Fruit fly (Drosophila melanogaster) Kc167 (cell line): ENCODE measurements around the gene Tlk.

Source experiments
- Myc ChIP-seq: fragments of >200 bp; optimal IDR thresholded peaks from 2 replicates; lab custom pipeline; 2017; ENCODE audit warnings: missing external identifiers
- h ChIP-seq: fragments of >200 bp; optimal IDR thresholded peaks from 3 replicates; lab custom pipeline; 2018; ENCODE audit warnings: missing external identifiers
- psq ChIP-seq: fragments of >200 bp; optimal IDR thresholded peaks from 2 replicates; lab custom pipeline; 2017; ENCODE audit warnings: missing external identifiers

- TF ChIP-seq h (no peak), Myc (lab: Kevin White, UChicago) (no peak), psq (lab: Kevin White, UChicago) (no peak)
Measured at dm6 chrX:3684809-3685533, 34.8 kb upstream of the Tlk start.
